Fruit fly (Drosophila melanogaster) whole organism, embryonic: ENCODE data around the gene nbs.

Source experiments
- Asciz ChIP-seq: fragments of 200-800 bp; sonication (Bioruptor generic); optimal IDR thresholded peaks from 2 replicates; lab custom pipeline; 2017; ENCODE audit warnings: missing biosample characterization, mild to moderate bottlenecking, missing genetic modification characterization, missing genetic modification reagents
- Atf-2 ChIP-seq: fragments of 200-800 bp; sonication (Bioruptor generic); optimal IDR thresholded peaks from 2 replicates; lab custom pipeline; 2016; ENCODE audit warnings: missing biosample characterization, missing genetic modification characterization
- CG1024 ChIP-seq: fragments of 200-800 bp; sonication (Bioruptor generic); IDR thresholded peaks from 2 replicates; pipeline ENCODE4 v1.3.6; 2022; ENCODE audit warnings: missing biosample characterization, missing genetic modification characterization
- CG10366 ChIP-seq: fragments of 200-800 bp; sonication (Bioruptor generic); IDR thresholded peaks from 2 replicates; pipeline ENCODE4 v1.3.6; 2022; ENCODE audit warnings: missing biosample characterization, missing genetic modification characterization
- CG12071 ChIP-seq: fragments of 200-800 bp; sonication (Bioruptor generic); optimal IDR thresholded peaks from 3 replicates; lab custom pipeline; 2018; ENCODE audit warnings: missing biosample characterization, mild to moderate bottlenecking, missing genetic modification characterization
- CG13624 ChIP-seq: fragments of 200-800 bp; sonication (Bioruptor generic); optimal IDR thresholded peaks from 2 replicates; lab custom pipeline; 2016; ENCODE audit warnings: missing biosample characterization, missing genetic modification characterization
- CG16813 ChIP-seq: fragments of 200-800 bp; sonication (Bioruptor generic); IDR thresholded peaks from 3 replicates; pipeline ENCODE4 v1.3.6; 2022; ENCODE audit warnings: missing biosample characterization, missing genetic modification characterization; ENCODE audit not compliant: partially characterized antibody
- CG17385 ChIP-seq: fragments of 200-800 bp; sonication (Bioruptor generic); optimal IDR thresholded peaks from 3 replicates; lab custom pipeline; 2018; ENCODE audit warnings: missing biosample characterization, mild to moderate bottlenecking, missing genetic modification characterization
- CG1792 ChIP-seq: fragments of 200-800 bp; sonication (Bioruptor generic); optimal IDR thresholded peaks from 2 replicates; lab custom pipeline; 2016; ENCODE audit warnings: missing biosample characterization, missing genetic modification characterization
- CG18011 ChIP-seq: fragments of 200-800 bp; sonication (Bioruptor generic); optimal IDR thresholded peaks from 2 replicates; lab custom pipeline; 2017; ENCODE audit warnings: missing biosample characterization, missing genetic modification characterization, mild to moderate bottlenecking, moderate library complexity, missing genotype
- CG2712 ChIP-seq: fragments of 200-800 bp; optimal IDR thresholded peaks from 3 replicates; lab custom pipeline; 2019; ENCODE audit warnings: missing biosample characterization, mild to moderate bottlenecking, missing genetic modification characterization, moderate library complexity
- CG31388 ChIP-seq: fragments of 200-800 bp; sonication (Bioruptor generic); optimal IDR thresholded peaks from 2 replicates; lab custom pipeline; 2016; ENCODE audit warnings: missing biosample characterization, missing genetic modification characterization
- CG43689 ChIP-seq: fragments of 200-800 bp; sonication (Bioruptor generic); IDR thresholded peaks from 2 replicates; pipeline ENCODE4 v1.3.6; 2022; ENCODE audit warnings: missing biosample characterization, missing genetic modification characterization
- CG4404 ChIP-seq: fragments of 200-800 bp; sonication (Bioruptor generic); IDR thresholded peaks from 2 replicates; pipeline ENCODE4 v1.3.6; 2022; ENCODE audit warnings: missing biosample characterization, missing genetic modification characterization
- CG6683 ChIP-seq: fragments of 200-800 bp; sonication (Bioruptor generic); optimal IDR thresholded peaks from 2 replicates; lab custom pipeline; 2017; ENCODE audit warnings: missing biosample characterization, mild to moderate bottlenecking, missing genetic modification characterization, missing genetic modification reagents
- CG9817 ChIP-seq: fragments of 200-800 bp; sonication (Bioruptor generic); optimal IDR thresholded peaks from 2 replicates; lab custom pipeline; 2018; ENCODE audit warnings: missing biosample characterization, mild to moderate bottlenecking, missing genetic modification characterization, moderate library complexity
- CTCF ChIP-seq: fragments of 200-800 bp; sonication (Bioruptor generic); optimal IDR thresholded peaks from 2 replicates; lab custom pipeline; 2017; ENCODE audit warnings: missing biosample characterization, mild to moderate bottlenecking, missing genetic modification characterization, moderate library complexity
- Chrac-16 ChIP-seq: fragments of 200-800 bp; sonication (Bioruptor generic); optimal IDR thresholded peaks from 3 replicates; lab custom pipeline; 2016; ENCODE audit warnings: missing biosample characterization, missing genetic modification characterization
- D19A ChIP-seq: fragments of 200-800 bp; optimal IDR thresholded peaks from 3 replicates; lab custom pipeline; 2019; ENCODE audit warnings: missing biosample characterization, mild to moderate bottlenecking, missing genetic modification characterization, moderate library complexity
- D19B ChIP-seq: fragments of 200-800 bp; sonication (Bioruptor generic); optimal IDR thresholded peaks from 2 replicates; lab custom pipeline; 2017; ENCODE audit warnings: missing biosample characterization, mild to moderate bottlenecking, missing genetic modification characterization
- Dek ChIP-seq: fragments of 200-800 bp; sonication (Bioruptor generic); optimal IDR thresholded peaks from 3 replicates; lab custom pipeline; 2019; ENCODE audit warnings: missing biosample characterization, mild to moderate bottlenecking, missing genetic modification characterization, moderate library complexity
- Doc3 ChIP-seq: fragments of 200-800 bp; sonication (Bioruptor generic); IDR thresholded peaks from 3 replicates; pipeline ENCODE4 v1.3.6; 2022; ENCODE audit warnings: missing biosample characterization, missing genetic modification characterization; ENCODE audit not compliant: partially characterized antibody
- E2f2 ChIP-seq: fragments of 200-800 bp; sonication (Bioruptor generic); IDR thresholded peaks from 2 replicates; pipeline ENCODE4 v1.3.6; 2022; ENCODE audit warnings: missing biosample characterization, missing genetic modification characterization
- Ets65A ChIP-seq: fragments of 200-800 bp; sonication (Bioruptor generic); peaks from one replicate; lab custom pipeline; 2016; ENCODE audit warnings: missing biosample characterization, missing genetic modification characterization
- Hr39 ChIP-seq: fragments of >200 bp; optimal IDR thresholded peaks from 2 replicates; lab custom pipeline; 2017
- NFAT ChIP-seq: fragments of 200-800 bp; sonication (Bioruptor generic); IDR thresholded peaks from 2 replicates; pipeline ENCODE4 v1.3.6; 2022; ENCODE audit warnings: missing biosample characterization, missing genetic modification characterization
- Optix ChIP-seq: fragments of 200-800 bp; sonication (Bioruptor generic); IDR thresholded peaks from 3 replicates; pipeline ENCODE4 v1.3.6; 2022; ENCODE audit warnings: missing biosample characterization, missing genetic modification characterization
- PHDP ChIP-seq: fragments of 200-800 bp; sonication (Bioruptor generic); optimal IDR thresholded peaks from 3 replicates; lab custom pipeline; 2018; ENCODE audit warnings: missing biosample characterization, mild to moderate bottlenecking, missing genetic modification characterization, moderate library complexity
- Spps ChIP-seq: fragments of 200-800 bp; sonication (Bioruptor generic); optimal IDR thresholded peaks from 2 replicates; lab custom pipeline; 2018; ENCODE audit warnings: missing biosample characterization, mild to moderate bottlenecking, missing genetic modification characterization
- Usf ChIP-seq: fragments of 200-800 bp; sonication (Bioruptor generic); optimal IDR thresholded peaks from 2 replicates; lab custom pipeline; 2017; ENCODE audit warnings: missing genotype, missing biosample characterization, missing genetic modification characterization
- amos ChIP-seq: fragments of 200-800 bp; sonication (Bioruptor generic); IDR thresholded peaks from 2 replicates; pipeline ENCODE4 v1.3.6; 2022; ENCODE audit warnings: missing biosample characterization, missing genetic modification characterization; ENCODE audit not compliant: partially characterized antibody
- aop ChIP-seq: fragments of 200-800 bp; sonication (Bioruptor generic); IDR thresholded peaks from 2 replicates; pipeline ENCODE4 v1.3.6; 2022; ENCODE audit warnings: missing biosample characterization, missing genetic modification characterization
- ap ChIP-seq: fragments of 200-800 bp; sonication (Bioruptor generic); IDR thresholded peaks from 2 replicates; pipeline ENCODE4 v1.3.6; 2022; ENCODE audit warnings: missing biosample characterization, missing genetic modification characterization
- bcd ChIP-seq: fragments of 200-800 bp; sonication (Bioruptor generic); optimal IDR thresholded peaks from 2 replicates; lab custom pipeline; 2017; ENCODE audit warnings: missing biosample characterization, mild to moderate bottlenecking, missing genetic modification characterization
- cwo ChIP-seq: fragments of 200-800 bp; sonication (Bioruptor generic); optimal IDR thresholded peaks from 3 replicates; lab custom pipeline; 2017; ENCODE audit warnings: missing biosample characterization, missing genetic modification characterization, mild to moderate bottlenecking, moderate library complexity, missing genetic modification reagents
- dan ChIP-seq: fragments of 200-800 bp; sonication (Bioruptor generic); IDR thresholded peaks from 2 replicates; pipeline ENCODE4 v1.3.6; 2022; ENCODE audit warnings: missing biosample characterization, missing genetic modification characterization
- dysf ChIP-seq: fragments of 200-800 bp; sonication (Bioruptor generic); IDR thresholded peaks from 3 replicates; pipeline ENCODE4 v1.3.6; 2022; ENCODE audit warnings: missing biosample characterization, missing genetic modification characterization
- en ChIP-seq: fragments of 200-800 bp; sonication (Bioruptor generic); optimal IDR thresholded peaks from 2 replicates; lab custom pipeline; 2016; ENCODE audit warnings: missing biosample characterization, missing genetic modification characterization
- fru ChIP-seq: fragments of >200 bp; optimal IDR thresholded peaks from 2 replicates; lab custom pipeline; 2017
- ftz-f1 ChIP-seq: fragments of 200-800 bp; sonication (Bioruptor generic); optimal IDR thresholded peaks from 2 replicates; lab custom pipeline; 2016; ENCODE audit warnings: missing biosample characterization, missing genetic modification characterization
- h ChIP-seq: fragments of >200 bp; optimal IDR thresholded peaks from 2 replicates; lab custom pipeline; 2017
- hb ChIP-seq: fragments of 200-800 bp; sonication (Bioruptor generic); IDR thresholded peaks from 3 replicates; pipeline ENCODE4 v1.3.6; 2022; ENCODE audit warnings: missing biosample characterization, missing genetic modification characterization; ENCODE audit not compliant: partially characterized antibody
- ken ChIP-seq: fragments of 200-800 bp; sonication (Bioruptor generic); IDR thresholded peaks from 3 replicates; pipeline ENCODE4 v1.3.6; 2022; ENCODE audit warnings: missing biosample characterization, missing genetic modification characterization
- prd ChIP-seq, 3 experiments: fragments of >200 bp in 2 of 3; fragments of 200-800 bp in 1 of 3; sonication (Bioruptor generic) in 1 of 3; optimal IDR thresholded peaks in 2 of 3; IDR thresholded peaks in 1 of 3; 2 replicates in 2 of 3; 3 replicates in 1 of 3; pipeline versions ENCODE4 v1.3.6 to Lab custom; 2017 to 2022; ENCODE audit warnings: missing biosample characterization in 1 of 3, missing genetic modification characterization in 1 of 3
- psq ChIP-seq: fragments of 200-800 bp; sonication (Bioruptor generic); optimal IDR thresholded peaks from 2 replicates; lab custom pipeline; 2017; ENCODE audit warnings: missing biosample characterization, missing genetic modification characterization
- salm ChIP-seq: fragments of 200-800 bp; sonication (Bioruptor generic); optimal IDR thresholded peaks from 2 replicates; lab custom pipeline; 2018; ENCODE audit warnings: missing biosample characterization, mild to moderate bottlenecking, missing genetic modification characterization
- schlank ChIP-seq: fragments of 200-800 bp; sonication (Bioruptor generic); optimal IDR thresholded peaks from 2 replicates; lab custom pipeline; 2018; ENCODE audit warnings: missing biosample characterization, mild to moderate bottlenecking, missing genetic modification characterization
- sim ChIP-seq: fragments of 200-800 bp; sonication (Bioruptor generic); IDR thresholded peaks from 2 replicates; pipeline ENCODE4 v1.3.6; 2022; ENCODE audit warnings: missing biosample characterization, missing genetic modification characterization
- sr ChIP-seq: fragments of 200-800 bp; sonication (Bioruptor generic); IDR thresholded peaks from 3 replicates; pipeline ENCODE4 v1.3.6; 2022; ENCODE audit warnings: missing biosample characterization, missing genetic modification characterization
- vnd ChIP-seq: fragments of 200-800 bp; sonication (Bioruptor generic); IDR thresholded peaks from 3 replicates; pipeline ENCODE4 v1.3.6; 2022; ENCODE audit warnings: missing biosample characterization, missing genetic modification characterization; ENCODE audit not compliant: partially characterized antibody
- wdn ChIP-seq: fragments of 200-800 bp; sonication (Bioruptor generic); IDR thresholded peaks from 2 replicates; pipeline ENCODE4 v1.3.6; 2022; ENCODE audit warnings: missing biosample characterization, missing genetic modification characterization
- yki ChIP-seq: fragments of >200 bp; optimal IDR thresholded peaks from 3 replicates; lab custom pipeline; 2018

nbs gene

DNA sequence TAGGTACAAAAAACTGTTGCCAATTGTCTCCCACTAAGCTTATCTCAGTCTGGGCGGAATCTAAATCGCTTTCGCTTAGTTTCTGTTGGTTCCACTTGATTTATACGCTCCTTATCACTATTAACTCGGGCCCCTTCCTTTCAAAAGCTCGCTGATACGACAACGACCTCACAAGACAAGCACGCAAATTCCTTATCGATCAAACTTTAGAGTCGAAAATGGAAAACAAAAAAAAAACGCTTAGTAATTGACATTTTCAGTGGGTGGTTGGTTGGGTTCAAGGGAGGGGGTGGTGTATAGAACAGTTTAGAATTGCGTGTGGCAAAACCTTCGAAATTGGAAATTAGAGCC lies 31.5 kb downstream of the nbs start (continued):
- TF ChIP-seq CG31388 (GFP tag; lab: Kevin White, UChicago) (no peak), ap (no peak), salm (tag; lab: Kevin White, UChicago) (no peak), ken (no peak), schlank (no peak), Atf-2 (GFP tag; lab: Kevin White, UChicago) (no peak), ftz-f1 (GFP tag; lab: Kevin White, UChicago) (peak; percentile 51), fru (no peak), Chrac-16 (GFP tag; lab: Kevin White, UChicago) (no peak), cwo (GFP tag; lab: Kevin White, UChicago) (peak; percentile 74), Ets65A (peak; percentile 24), hb (GFP tag; lab: Robert Waterston, UW) (no peak), CG43689 (no peak), CG18011 (GFP tag; lab: Kevin White, UChicago) (peak; percentile 96), Doc3 (no peak), E2f2 (GFP tag; lab: Robert Waterston, UW) (no peak), wdn (no peak), Hr39 (lab: Kevin White, UChicago) (no peak)

DNA sequence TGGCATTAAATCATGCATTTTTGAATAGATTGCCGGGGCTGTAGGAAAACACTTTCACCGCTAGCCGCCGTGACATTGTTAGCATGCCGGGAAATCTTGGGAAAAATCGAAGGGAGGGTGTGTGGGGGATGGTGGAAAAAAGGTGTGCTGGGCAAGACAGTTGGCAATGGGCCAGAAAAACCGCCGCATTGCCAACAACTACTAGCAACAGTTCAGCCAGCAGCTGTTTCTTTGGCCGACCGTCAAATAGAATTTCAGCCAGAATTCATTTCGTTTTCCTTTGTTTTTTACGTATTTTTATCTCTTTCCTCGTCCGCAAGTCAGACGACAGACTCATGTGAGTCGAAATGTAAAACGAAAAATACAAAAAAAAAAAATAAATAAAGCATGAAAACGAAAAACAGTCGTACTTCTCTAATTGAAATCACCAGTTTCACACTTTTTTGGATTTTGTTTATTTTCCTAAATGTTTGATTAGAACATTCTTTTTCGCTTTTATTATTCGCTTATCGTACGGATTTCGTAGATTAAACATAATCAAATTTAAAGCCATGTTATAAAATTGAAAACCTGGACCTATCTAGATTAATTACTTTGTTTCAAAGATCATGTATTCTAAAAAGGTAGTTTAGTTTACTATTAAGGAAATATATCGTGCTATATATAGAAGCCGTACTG lies 32.1 kb downstream of the nbs start:
- TF ChIP-seq en (no peak), Asciz (GFP tag; lab: Kevin White, UChicago) (no peak), CG1792 (GFP tag; lab: Kevin White, UChicago) (no peak), CG16813 (no peak), dan (GFP tag; lab: Robert Waterston, UW) (no peak), Usf (GFP tag; lab: Kevin White, UChicago) (no peak), psq (GFP tag; lab: Kevin White, UChicago) (no peak), sr (GFP tag; lab: Robert Waterston, UW) (no peak), Dek (tag; lab: Kevin White, UChicago) (peak; percentile 45), CG4404 (GFP tag; lab: Robert Waterston, UW) (no peak), aop (GFP tag; lab: Robert Waterston, UW) (no peak), h (no peak), CG6683 (GFP tag; lab: Kevin White, UChicago) (peak; percentile 4), CG2712 (tag; lab: Kevin White, UChicago) (peak; percentile 16), amos (GFP tag; lab: Robert Waterston, UW) (no peak), CTCF (GFP tag; lab: Kevin White, UChicago) (no peak), D19A (no peak), CG17385 (GFP tag; lab: Kevin White, UChicago) (peak; percentile 48), CG13624 (GFP tag; lab: Kevin White, UChicago) (peak; percentile 49), PHDP (tag; lab: Kevin White, UChicago) (peak; percentile 65), NFAT (GFP tag; lab: Robert Waterston, UW) (no peak), CG10366 (GFP tag; lab: Robert Waterston, UW) (no peak), Spps (tag; lab: Kevin White, UChicago) (no peak), CG12071 (GFP tag; lab: Kevin White, UChicago) (no peak), ken (no peak), dysf (GFP tag; lab: Robert Waterston, UW) (peak; percentile 40; the same call in 2 of the 3 replicates), CG1024 (GFP tag; lab: Robert Waterston, UW) (no peak), sim (GFP tag; lab: Robert Waterston, UW) (no peak), bcd (GFP tag; lab: Kevin White, UChicago) (peak; percentile 5), vnd (GFP tag; lab: Robert Waterston, UW) (no peak), D19B (GFP tag; lab: Kevin White, UChicago) (peak; percentile 39), yki (lab: Kevin White, UChicago) (no peak), Optix (GFP tag; lab: Robert Waterston, UW) (no peak), CG9817 (tag; lab: Kevin White, UChicago) (peak; percentile 18), schlank (no peak), prd (optimal IDR thresholded peaks at IDR 0.05; lab: Kevin White, UChicago) (no peak), prd (GFP tag; IDR thresholded peaks at IDR 0.05; lab: Robert Waterston, UW) (peak; percentile 18; the same call in 1 of the 3 replicates)
